Fruit fly (Drosophila melanogaster) S2 (cell line): ENCODE measurements around the gene CG34299.

Experiments
- CG8478 ChIP-seq: fragments of >200 bp; optimal IDR thresholded peaks from 2 replicates; lab custom pipeline; 2018
- CTCF ChIP-seq, 2 experiments: fragments of >200 bp; optimal IDR thresholded peaks; 2 replicates each; lab custom pipeline; 2018

Gene CG34299

DNA sequence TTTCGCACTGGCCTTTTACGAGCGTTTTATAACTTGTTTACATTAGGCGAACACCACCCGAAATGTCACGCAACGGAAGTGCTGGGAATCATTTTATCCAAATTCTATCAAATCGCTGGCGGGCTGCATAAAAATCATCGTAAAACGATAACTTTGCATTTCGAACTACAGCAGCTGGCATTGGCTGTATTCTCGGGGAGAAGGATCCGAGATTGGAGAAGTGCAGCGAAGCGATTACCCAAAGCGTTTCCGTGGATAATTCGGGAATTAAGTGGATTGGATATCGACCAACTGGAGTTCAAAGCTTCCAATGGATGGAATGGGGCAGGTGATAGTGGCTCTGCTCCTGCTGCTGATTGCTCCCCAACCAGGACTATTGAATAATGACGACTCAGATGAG lies at the start of gene CG34299:
Gene CG34299, plus strand, starts transcription at position 301 of the 400 bp plus-strand sequence.
- no peak for TF ChIP-seq CG8478 (lab: Kevin White, UChicago)
- TF ChIP-seq CTCF (optimal IDR thresholded peaks at IDR 0.05; lab: Kevin White, UChicago) = no peak

DNA sequence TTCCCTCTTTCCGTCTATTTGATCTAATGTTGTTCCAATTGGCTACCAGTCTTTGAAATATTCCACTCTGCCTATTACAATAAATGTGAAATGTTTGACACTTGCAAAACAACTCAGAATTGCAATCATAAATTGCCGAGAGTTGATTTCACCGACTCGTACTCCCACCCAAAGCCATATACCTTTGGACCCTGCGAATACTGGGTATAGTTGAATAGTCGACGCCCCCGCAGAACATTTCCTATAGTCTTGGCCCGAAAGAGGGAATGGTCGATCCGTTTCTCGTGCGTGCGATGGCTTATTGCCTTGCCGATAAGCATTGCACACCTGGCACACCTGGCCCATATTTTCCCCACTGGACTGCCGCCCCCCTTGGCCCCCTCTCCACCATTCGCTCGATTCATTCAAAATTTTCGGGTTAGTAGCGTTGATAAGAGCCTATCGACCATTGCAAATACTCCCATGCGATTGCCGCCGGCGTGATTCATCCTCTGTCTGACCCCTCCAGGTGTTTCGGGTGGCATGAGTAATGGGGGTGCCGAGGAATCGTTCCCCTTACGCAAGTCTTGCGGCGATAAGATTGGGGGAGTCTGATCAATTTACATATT lies 49.2 kb upstream of the CG34299 start:
- TF ChIP-seq CG8478 (lab: Kevin White, UChicago) (no peak), CTCF (optimal IDR thresholded peaks at IDR 0.05; lab: Kevin White, UChicago) (no peak)

DNA sequence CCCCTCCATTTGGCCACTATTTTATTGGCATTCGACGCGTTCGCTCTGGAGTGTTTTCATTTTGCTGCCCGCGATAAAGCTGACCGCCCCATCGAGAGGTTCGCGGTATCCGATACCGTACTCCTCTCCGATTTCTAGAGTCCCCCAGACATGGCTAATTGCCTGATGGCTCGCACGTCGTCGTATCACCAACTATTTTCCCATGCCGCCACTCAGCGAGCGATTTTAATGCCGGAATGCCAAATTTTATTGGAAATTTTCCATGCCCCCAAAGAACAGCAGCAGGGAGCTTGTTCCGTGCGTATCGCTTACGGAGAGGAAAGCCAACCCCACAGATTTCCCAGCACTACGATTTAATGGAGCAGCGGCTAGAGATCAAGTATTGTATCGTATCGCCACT lies 48.3 kb upstream of the CG34299 start:
- no peak for TF ChIP-seq CG8478 (lab: Kevin White, UChicago)
- TF ChIP-seq CTCF (optimal IDR thresholded peaks at IDR 0.05; lab: Kevin White, UChicago) = no peak

DNA sequence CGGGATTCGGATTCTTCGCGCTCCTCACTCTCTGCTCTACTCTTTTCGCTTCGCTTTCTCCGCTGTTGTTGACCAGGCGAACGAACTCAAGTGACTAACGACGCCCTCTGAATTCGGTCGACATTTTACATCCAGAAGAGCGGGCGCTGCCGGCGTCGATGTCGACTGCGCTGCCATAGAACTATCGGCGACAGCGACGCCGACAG lies 46.6 kb upstream of the CG34299 start, which contains the start of gene CG9743:
Gene CG9743, minus strand, starts transcription at position 101 of the 206 bp plus-strand sequence.
- no peak for TF ChIP-seq CTCF (optimal IDR thresholded peaks at IDR 0.05; lab: Kevin White, UChicago)

DNA sequence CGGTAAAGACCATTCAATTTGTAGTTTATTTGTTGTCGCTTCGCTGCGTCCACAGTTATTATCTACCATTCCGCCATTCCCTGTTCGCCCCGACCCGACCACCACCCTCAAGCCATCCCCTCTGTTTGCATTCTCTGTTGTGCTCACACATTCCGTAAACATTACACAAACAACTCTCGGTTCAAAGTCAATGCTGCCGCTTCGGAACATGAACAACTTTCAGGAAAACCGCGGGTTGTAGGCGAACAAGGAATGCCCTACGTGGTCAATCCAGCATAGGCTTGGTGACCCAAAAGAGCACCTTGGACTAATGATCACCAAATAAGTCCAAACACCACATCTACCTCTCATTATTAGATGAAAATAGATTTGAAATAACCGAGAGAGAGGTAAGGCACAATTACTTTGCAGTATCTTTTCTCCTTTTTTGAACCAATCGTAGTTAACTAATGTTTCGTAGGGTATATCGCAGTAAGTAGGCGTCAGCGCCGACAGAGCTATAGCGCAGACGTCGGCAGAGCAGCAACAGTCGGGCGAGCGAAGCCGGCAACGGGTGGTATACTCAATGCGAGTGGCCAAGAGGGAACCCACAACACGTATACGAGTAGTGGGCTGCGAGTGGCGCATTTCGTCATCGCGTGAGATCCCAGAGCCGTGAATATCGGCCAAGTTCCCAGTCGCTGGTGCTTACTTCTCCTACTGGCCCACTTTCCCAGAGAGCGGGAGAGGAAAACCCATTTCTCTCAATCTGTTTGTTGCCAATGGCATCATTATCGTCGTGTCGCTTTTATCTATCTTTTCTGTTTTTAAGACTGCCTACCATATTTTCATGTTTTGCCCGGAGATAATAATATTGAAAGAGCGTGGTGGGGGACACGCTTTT lies 46.0 kb upstream of the CG34299 start:
- TF ChIP-seq CTCF (optimal IDR thresholded peaks at IDR 0.05; lab: Kevin White, UChicago) (no peak), CG8478 (lab: Kevin White, UChicago) (no peak)

DNA sequence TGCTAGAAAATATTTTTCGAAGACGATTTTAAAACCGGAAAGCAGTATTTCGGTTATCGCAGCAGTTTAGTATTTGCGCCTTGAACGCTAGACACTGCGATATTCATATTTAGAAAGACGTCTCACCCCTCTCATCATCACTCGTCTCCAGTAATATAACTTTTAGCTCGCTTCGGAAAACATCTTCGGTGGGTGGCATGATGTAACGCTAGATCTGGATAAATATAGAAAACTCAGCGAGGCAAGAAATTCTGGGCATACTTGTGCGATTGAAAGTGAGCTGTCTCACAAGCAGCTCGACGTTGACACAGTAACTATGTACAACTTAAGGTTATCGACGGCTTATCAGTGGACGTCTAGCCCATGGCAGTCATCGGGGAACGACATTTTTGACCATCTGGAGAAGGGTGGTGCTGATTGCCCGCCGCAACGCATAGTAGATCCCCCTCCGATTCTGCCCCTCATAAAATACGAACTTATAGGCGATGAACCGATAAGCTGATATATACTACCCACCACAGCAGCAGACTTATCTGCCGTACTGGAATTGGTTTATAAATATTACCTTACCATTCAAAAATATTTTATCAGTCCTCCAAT lies 45.3 kb upstream of the CG34299 start:
- TF ChIP-seq CTCF (optimal IDR thresholded peaks at IDR 0.05; lab: Kevin White, UChicago) (no peak), CG8478 (lab: Kevin White, UChicago) (no peak)

DNA sequence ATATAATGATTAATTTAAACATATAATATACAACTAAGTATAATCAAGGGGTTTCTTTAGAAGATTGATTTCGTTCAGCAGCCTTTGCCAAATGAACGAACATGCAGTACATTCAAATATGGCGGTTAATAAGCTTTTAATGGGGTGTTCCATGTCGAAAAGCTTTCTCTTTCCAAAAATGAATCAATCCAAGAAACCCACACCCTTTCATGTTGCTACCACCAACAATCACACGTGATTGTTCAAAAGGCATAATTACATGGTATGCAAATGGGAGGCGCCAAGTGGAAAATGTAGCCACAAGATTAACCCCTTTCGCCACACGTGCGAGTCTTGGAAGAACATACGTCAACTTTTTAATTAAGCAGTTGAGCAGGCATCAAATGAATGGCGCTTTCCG lies 43.4 kb upstream of the CG34299 start:
- no peak for TF ChIP-seq CTCF (optimal IDR thresholded peaks at IDR 0.05; lab: Kevin White, UChicago)
- TF ChIP-seq CG8478 (lab: Kevin White, UChicago) = no peak

DNA sequence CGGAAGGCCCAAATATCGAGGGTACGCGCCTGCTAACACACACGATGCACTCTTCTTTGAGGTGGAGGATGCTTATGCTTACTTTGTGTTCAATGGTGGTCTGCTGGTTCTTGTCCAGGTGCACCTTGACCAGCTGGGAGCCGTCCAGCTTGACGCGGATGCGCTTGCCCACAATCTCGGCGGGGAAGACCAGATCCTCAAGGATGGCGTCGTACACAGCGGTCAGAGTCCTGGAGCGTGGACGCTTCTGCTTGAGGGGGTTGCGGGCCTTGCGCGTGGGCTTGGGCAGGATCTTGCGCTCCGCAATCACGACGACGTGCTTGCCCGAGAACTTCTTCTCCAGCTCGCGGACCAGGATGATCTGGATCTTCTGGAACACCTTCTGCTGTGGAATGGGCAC lies 41.4 kb upstream of the CG34299 start:
- TF ChIP-seq CTCF (optimal IDR thresholded peaks at IDR 0.05; lab: Kevin White, UChicago) (no peak), CG8478 (lab: Kevin White, UChicago) (no peak)

DNA sequence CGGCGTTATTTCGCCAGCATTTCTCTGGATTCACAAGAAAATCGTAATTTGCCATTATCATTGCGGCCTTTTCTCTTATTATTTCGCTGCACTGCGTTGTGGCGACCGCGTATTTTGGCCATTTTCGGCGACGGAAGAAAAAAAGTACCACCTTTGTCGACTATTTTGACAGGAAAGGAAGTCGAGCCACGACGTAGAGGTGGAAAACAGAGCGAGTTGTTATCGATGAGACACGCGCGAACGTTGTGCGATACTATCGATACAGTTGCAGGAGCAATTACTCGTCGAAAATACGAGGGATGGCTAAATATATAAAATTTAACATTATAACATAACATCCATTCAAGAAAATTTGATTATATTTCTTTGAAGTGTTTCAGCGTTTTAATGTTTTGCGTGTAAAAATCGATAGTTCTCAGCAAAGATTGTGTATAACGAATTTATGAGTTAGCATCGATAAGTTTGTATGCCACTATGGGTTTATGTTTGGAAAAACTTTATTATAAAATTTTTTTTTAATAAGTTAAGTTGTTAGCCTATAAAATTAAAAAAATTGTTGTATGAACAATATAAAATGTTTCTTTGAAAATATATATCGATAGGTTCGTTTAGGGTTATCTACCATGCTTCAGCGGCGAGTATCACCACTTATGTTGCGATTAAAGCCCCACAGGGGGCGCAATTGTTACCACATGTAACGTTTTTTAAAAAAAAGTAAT lies 40.5 kb upstream of the CG34299 start, which contains the start of gene RpS7:
Gene RpS7, minus strand, starts transcription at position 255 of the 719 bp plus-strand sequence.
- TF ChIP-seq CG8478 (lab: Kevin White, UChicago) = no peak
- TF ChIP-seq CTCF (optimal IDR thresholded peaks at IDR 0.05; lab: Kevin White, UChicago) = peak; percentile 43 to 88

DNA sequence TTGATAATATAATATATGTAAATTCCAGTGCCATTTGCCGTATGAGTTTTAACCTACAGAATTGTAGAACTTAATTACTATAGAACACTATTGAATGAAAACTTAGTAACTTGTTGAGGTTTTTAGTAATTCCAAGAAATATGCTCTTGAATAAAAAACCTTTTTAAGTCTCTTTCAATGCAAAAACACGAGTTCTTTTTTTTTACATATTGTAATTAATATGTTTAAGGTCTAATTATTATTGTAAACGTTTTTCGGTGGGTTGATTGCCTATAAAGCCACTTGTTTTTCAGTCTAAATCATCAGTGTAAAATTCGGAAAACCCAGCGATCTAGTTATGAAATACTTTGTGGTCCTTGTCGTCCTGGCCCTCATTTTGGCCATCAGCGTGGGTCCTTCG lies 39.7 kb upstream of the CG34299 start, which contains the start of gene Anp:
Gene Anp, plus strand, starts transcription at position 301 of the 400 bp plus-strand sequence.
- TF ChIP-seq CTCF (optimal IDR thresholded peaks at IDR 0.05; lab: Kevin White, UChicago) (no peak), CG8478 (lab: Kevin White, UChicago) (no peak)

DNA sequence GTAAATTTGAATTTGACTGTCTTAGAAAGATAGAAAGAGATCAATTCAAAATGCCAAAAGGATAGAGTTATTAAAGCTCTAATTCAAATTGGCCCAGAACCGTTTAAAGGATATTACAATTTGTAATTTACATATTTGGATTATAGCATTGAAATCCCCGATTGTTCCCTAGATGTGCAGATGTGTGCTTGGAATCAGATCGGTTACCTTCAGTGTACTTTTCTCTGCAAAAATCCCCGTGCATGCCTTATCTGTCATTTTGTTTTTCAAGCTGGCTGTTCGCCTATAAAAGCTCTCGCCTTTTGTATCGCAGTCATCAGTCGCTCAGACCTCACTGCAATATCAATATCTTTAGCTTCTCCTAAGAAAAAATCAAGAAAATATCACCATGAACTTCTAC lies 38.8 kb upstream of the CG34299 start, which contains the start of gene CecA1:
Gene CecA1, plus strand, starts transcription at position 315 of the 400 bp plus-strand sequence.
- TF ChIP-seq CTCF (optimal IDR thresholded peaks at IDR 0.05; lab: Kevin White, UChicago) (no peak), CG8478 (lab: Kevin White, UChicago) (no peak)

DNA sequence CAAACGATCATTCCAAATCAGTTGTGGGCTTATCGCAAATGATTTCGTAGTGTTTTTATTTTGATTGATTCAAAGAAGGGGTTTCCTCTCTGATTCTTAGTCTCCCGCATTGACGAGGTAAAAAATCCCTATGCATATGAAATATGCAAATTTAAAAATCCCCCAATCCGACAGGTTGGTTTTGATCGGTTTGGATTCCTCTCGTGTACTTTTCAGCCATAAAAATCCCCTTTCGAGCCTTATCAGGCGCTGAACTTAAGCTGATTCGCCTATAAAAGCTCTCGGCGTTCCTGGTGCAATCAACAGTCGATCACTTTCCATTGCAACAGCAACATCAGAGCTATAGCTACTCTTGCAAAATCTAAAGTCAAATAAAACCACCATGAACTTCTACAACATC lies 37.5 kb upstream of the CG34299 start, which contains the start of gene CecA2:
Gene CecA2, plus strand, starts transcription at position 301 of the 400 bp plus-strand sequence.
- TF ChIP-seq CG8478 (lab: Kevin White, UChicago) (no peak), CTCF (optimal IDR thresholded peaks at IDR 0.05; lab: Kevin White, UChicago) (no peak)

DNA sequence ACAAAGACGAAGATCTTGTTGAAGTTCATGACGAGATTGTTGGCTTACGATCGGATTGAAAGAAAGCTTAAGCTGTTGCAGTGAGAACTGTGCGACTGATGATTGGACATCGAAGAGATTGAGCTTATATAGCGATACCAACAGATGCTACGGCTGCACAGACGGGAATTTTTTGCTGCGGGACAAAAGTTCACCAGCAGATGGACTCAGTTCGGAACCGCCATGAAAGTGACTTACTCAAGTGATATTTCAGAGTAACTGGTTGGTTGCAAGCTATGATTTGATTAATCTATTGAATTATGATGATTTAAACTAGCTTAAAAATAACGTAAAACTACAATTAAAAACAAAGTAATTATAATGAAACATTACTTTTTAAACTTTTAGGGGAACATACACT lies 35.7 kb upstream of the CG34299 start, which contains the start of gene CecB:
Gene CecB, minus strand, starts transcription at position 101 of the 400 bp plus-strand sequence.
- no peak for TF ChIP-seq CG8478 (lab: Kevin White, UChicago)
- TF ChIP-seq CTCF (optimal IDR thresholded peaks at IDR 0.05; lab: Kevin White, UChicago) = no peak

DNA sequence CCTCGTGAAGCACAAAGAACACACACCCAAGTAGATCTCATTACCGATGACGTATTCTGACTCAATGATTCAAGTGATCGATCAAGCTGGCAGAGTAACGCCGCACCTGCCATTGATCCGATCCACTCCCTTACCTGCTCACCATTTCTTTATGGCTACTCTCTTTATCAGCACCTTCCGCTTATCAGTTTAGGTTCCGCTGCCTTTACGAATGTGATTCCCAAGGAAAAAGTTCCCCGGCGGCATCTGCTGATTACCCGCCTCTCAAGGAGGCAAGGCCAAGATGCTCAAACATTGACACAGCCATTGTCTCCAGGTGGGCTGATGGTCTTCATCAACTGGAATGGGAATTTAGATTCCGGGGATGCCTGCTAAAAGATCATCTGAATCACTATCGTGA lies 34.4 kb upstream of the CG34299 start:
- TF ChIP-seq CG8478 (lab: Kevin White, UChicago) (no peak), CTCF (optimal IDR thresholded peaks at IDR 0.05; lab: Kevin White, UChicago) (no peak)
